Fruit fly (Drosophila melanogaster): ENCODE results near the gene nab.

Gene nab

DNA sequence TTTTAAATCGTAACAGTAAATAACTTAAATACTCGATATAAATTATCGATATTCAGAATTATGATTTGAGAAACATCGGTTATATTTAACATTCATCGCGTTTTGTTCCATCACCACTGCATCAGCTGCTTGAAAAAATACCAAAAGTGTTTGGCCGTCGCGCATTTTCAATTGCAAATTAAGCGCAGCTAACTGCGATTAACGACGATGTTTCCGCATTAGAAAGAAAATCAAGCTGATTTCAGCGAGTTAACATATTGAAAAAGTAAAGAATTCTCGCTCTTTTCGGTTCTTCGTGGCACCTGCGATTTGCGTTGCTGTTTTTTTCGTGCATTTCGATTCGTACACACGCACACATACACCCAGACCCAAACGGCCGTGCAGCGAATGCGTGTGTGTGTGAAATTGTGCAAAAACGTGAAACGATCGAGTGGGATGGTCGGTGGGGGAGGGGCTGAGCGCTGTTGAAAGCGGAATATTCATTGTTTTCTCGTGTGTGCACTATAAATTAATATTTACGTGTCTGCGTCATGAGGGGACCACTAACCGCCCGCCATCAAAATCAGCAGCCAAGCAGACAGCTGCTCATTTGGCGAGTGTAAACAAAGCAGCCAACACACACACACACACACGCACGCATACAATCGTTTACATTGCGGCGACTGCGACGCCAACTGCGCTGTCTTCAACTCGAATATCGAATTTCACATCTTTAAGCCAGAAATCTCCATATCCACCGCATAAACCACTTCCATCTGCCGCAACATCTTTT, 52.5 kb downstream of the nab start, which contains the start of gene Ack (continued):
- no peak for TF ChIP-seq Abd-B (GFP tag; optimal IDR thresholded peaks at IDR 0.05)
- TF ChIP-seq CrebB (tag; optimal IDR thresholded peaks at IDR 0.05) = no peak
- no peak for TF ChIP-seq pita (GFP tag; optimal IDR thresholded peaks at IDR 0.05)
- TF ChIP-seq Atf6 (GFP tag; IDR thresholded peaks at IDR 0.05) = no peak
- no peak for TF ChIP-seq CG17385 (GFP tag; optimal IDR thresholded peaks at IDR 0.05)
- TF ChIP-seq dmrt99B (tag; optimal IDR thresholded peaks at IDR 0.05) = no peak
- no peak for TF ChIP-seq tap (tag; optimal IDR thresholded peaks at IDR 0.05)
- no peak for TF ChIP-seq wdn (GFP tag; IDR thresholded peaks at IDR 0.05)
- TF ChIP-seq psq (GFP tag; optimal IDR thresholded peaks at IDR 0.05) = no peak
- TF ChIP-seq repo (GFP tag; optimal IDR thresholded peaks at IDR 0.05) = no peak
- TF ChIP-seq CG8089 (GFP tag; optimal IDR thresholded peaks at IDR 0.05) = no peak
- TF ChIP-seq Ssrp (tag; optimal IDR thresholded peaks at IDR 0.05) = no peak
- no peak for TF ChIP-seq H15 (GFP tag; IDR thresholded peaks at IDR 0.05)
- no peak for TF ChIP-seq NfI (GFP tag; optimal IDR thresholded peaks at IDR 0.05)
- TF ChIP-seq CG11560 (tag; IDR thresholded peaks at IDR 0.05) = peak; percentile 95
- TF ChIP-seq amos (GFP tag; IDR thresholded peaks at IDR 0.05; ENCODE audit: partially characterized antibody) = peak; percentile 94
- peak; percentile 46 for TF ChIP-seq sqz (GFP tag; optimal IDR thresholded peaks at IDR 0.05)
- no peak for TF ChIP-seq CG30431 (GFP tag; optimal IDR thresholded peaks at IDR 0.05)
- no peak for TF ChIP-seq gcm (GFP tag; optimal IDR thresholded peaks at IDR 0.05)
- TF ChIP-seq CG11085 (GFP tag; IDR thresholded peaks at IDR 0.05) = no peak
- no peak for TF ChIP-seq CG43689 (GFP tag; IDR thresholded peaks at IDR 0.05)
- no peak for TF ChIP-seq CG7745 (tag; optimal IDR thresholded peaks at IDR 0.05)
- TF ChIP-seq ham (GFP tag; IDR thresholded peaks at IDR 0.05) = no peak
- TF ChIP-seq CG11456 (GFP tag; IDR thresholded peaks at IDR 0.05) = no peak
- no peak for TF ChIP-seq row (GFP tag; IDR thresholded peaks at IDR 0.05)
- TF ChIP-seq grn (GFP tag; optimal IDR thresholded peaks at IDR 0.05) = no peak
- TF ChIP-seq Sox102F (GFP tag; optimal IDR thresholded peaks at IDR 0.05) = no peak
- no peak for TF ChIP-seq CG12236 (GFP tag; optimal IDR thresholded peaks at IDR 0.05)
- no peak for TF ChIP-seq CG12155 (GFP tag; optimal IDR thresholded peaks at IDR 0.05)
- TF ChIP-seq Fer2 (tag; optimal IDR thresholded peaks at IDR 0.05) = no peak
- no peak for TF ChIP-seq CG1647 (GFP tag; optimal IDR thresholded peaks at IDR 0.05)
- no peak for TF ChIP-seq ab (GFP tag; optimal IDR thresholded peaks at IDR 0.05)
- no peak for TF ChIP-seq CG4730 (GFP tag; IDR thresholded peaks at IDR 0.05)
- TF ChIP-seq CG8281 (tag; optimal IDR thresholded peaks at IDR 0.05) = no peak
- no peak for TF ChIP-seq NFAT (GFP tag; IDR thresholded peaks at IDR 0.05)
- no peak for TF ChIP-seq tin (GFP tag; optimal IDR thresholded peaks at IDR 0.05)
- TF ChIP-seq CG7928 (GFP tag; optimal IDR thresholded peaks at IDR 0.05) = no peak
- no peak for TF ChIP-seq jumu (GFP tag; optimal IDR thresholded peaks at IDR 0.05)
- TF ChIP-seq CG12104 (GFP tag; optimal IDR thresholded peaks at IDR 0.05) = no peak
- no peak for TF ChIP-seq org-1 (GFP tag; optimal IDR thresholded peaks at IDR 0.05)
- TF ChIP-seq CG8359 (GFP tag; optimal IDR thresholded peaks at IDR 0.05; ENCODE audit: borderline replicate concordance) = no peak
- TF ChIP-seq Myb (GFP tag; optimal IDR thresholded peaks at IDR 0.05) = peak; percentile 90
- no peak for TF ChIP-seq Poxn (GFP tag; IDR thresholded peaks at IDR 0.05)
- TF ChIP-seq chinmo (GFP tag; IDR thresholded peaks at IDR 0.05; ENCODE audit: partially characterized antibody) = peak; percentile 89
- no peak for TF ChIP-seq CG18262 (tag; optimal IDR thresholded peaks at IDR 0.05)
- TF ChIP-seq Six4 (GFP tag; optimal IDR thresholded peaks at IDR 0.05) = no peak
- no peak for TF ChIP-seq rib (GFP tag; IDR thresholded peaks at IDR 0.05)
- TF ChIP-seq gem (tag; optimal IDR thresholded peaks at IDR 0.05) = no peak
- TF ChIP-seq Nf-YA (GFP tag; IDR thresholded peaks at IDR 0.05) = no peak
- TF ChIP-seq CG7786 (GFP tag; optimal IDR thresholded peaks at IDR 0.05) = no peak
- no peak for TF ChIP-seq CG9215 (GFP tag; IDR thresholded peaks at IDR 0.05)

Data from whole organism, embryonic.